Fruit fly (Drosophila melanogaster): ENCODE results near the gene PolE1.

DNA sequence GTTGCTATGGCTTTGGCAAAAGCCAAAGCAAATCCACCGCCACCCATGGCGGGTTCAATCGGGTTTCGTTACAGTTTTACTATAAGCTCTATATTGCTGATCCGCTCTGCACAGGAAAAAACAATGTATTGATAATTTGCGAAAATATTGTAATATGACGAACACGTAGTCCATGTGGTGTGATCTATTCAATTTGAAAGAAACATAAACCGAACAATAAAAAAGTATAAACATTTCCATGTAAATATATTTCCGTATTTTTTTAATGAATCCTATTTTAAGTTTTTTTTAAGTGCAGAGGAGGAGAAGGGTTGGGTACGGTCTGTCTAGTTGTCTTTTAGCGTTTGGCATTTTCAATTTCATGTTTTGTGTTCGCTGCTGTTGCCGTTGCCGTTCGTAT, 45.6 kb downstream of the PolE1 start:
- TF ChIP-seq p53 (GFP tag; optimal IDR thresholded peaks at IDR 0.05), result no peak
- no peak for TF ChIP-seq CTCF (GFP tag; optimal IDR thresholded peaks at IDR 0.05)
- TF ChIP-seq twi (tag; optimal IDR thresholded peaks at IDR 0.05), result no peak
- TF ChIP-seq CG9437 (GFP tag; optimal IDR thresholded peaks at IDR 0.05), result no peak
- TF ChIP-seq CG2129 (GFP tag; IDR thresholded peaks at IDR 0.05; ENCODE audit: partially characterized antibody), result no peak
- TF ChIP-seq dmrt99B (tag; optimal IDR thresholded peaks at IDR 0.05), result no peak
- no peak for TF ChIP-seq CG17912 (GFP tag; optimal IDR thresholded peaks at IDR 0.05)
- TF ChIP-seq slp2 (GFP tag; optimal IDR thresholded peaks at IDR 0.05), result no peak
- TF ChIP-seq luna (GFP tag; optimal IDR thresholded peaks at IDR 0.05), result no peak
- no peak for TF ChIP-seq Dbx (GFP tag; IDR thresholded peaks at IDR 0.05)
- no peak for TF ChIP-seq lbe (GFP tag; optimal IDR thresholded peaks at IDR 0.05)
